Worm (Caenorhabditis elegans): Measurements from ENCODE around the gene F42A8.1.

DNA sequence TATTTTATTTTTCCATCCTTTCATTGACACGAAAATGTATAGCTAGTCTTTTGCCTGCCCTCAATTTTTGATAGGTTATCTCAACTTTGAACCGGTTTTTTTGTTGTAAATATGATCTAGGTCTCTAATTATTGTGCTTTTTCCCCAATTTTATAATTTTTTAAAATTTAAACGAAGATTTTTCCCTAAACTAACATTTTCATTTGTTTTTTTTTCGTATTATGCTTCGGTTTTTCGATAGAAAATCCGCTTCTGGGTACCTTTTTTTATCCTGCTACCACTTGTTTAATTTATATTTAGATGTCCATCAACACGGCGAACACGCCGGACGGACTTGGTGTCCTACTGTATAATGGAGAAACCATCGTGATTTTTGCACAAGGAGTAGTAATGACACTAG, 16.9 kb downstream of the F42A8.1 start, which contains the start of gene wbp-2:
- TF ChIP-seq aly-2 (tag; optimal IDR thresholded peaks at IDR 0.05) = no peak
- no peak for TF ChIP-seq elt-3 (tag; optimal IDR thresholded peaks at IDR 0.05)
- TF ChIP-seq lin-39 (tag; optimal IDR thresholded peaks at IDR 0.05) = no peak
- no peak for TF ChIP-seq unc-62 (GFP tag; optimal IDR thresholded peaks at IDR 0.05)

Measured in whole organism, L2 larva.